Worm (Caenorhabditis elegans) whole organism, early embryonic: ENCODE measurements around the gene Y116F11B.8.

Experiments used
- F13C5.2 ChIP-seq: sonication (generic microtip); optimal IDR thresholded peaks from 2 replicates; lab custom pipeline; 2017; ENCODE audit warnings: mild to moderate bottlenecking, missing genetic modification characterization, inconsistent platforms, missing compliant biosample characterization
- ama-1 ChIP-seq: fragments of 150-350 bp; optimal IDR thresholded peaks from 2 replicates; lab custom pipeline; 2014
- ceh-36 ChIP-seq: sonication (generic microtip); optimal IDR thresholded peaks from 2 replicates; lab custom pipeline; 2016; ENCODE audit warnings: missing genetic modification characterization, inconsistent platforms, missing compliant biosample characterization
- ets-7 ChIP-seq: sonication (generic microtip); optimal IDR thresholded peaks from 2 replicates; lab custom pipeline; 2016; ENCODE audit warnings: missing genotype, missing genetic modification characterization, missing compliant biosample characterization
- flt-1 ChIP-seq: fragments of 200-800 bp; sonication (Bioruptor generic); IDR thresholded peaks from 2 replicates; pipeline ENCODE4 v1.3.6; 2022; ENCODE audit warnings: missing genetic modification characterization, missing compliant biosample characterization
- hmbx-1 ChIP-seq: sonication (generic microtip); optimal IDR thresholded peaks from 2 replicates; lab custom pipeline; 2016; ENCODE audit warnings: mild to moderate bottlenecking, missing genetic modification characterization, missing compliant biosample characterization
- hmg-4 ChIP-seq: fragments of 200-800 bp; sonication (Bioruptor generic); optimal IDR thresholded peaks from 2 replicates; lab custom pipeline; 2018; ENCODE audit warnings: mild to moderate bottlenecking, missing genetic modification characterization, missing compliant biosample characterization
- hnd-1 ChIP-seq: sonication (generic microtip); optimal IDR thresholded peaks from 2 replicates; lab custom pipeline; 2016; ENCODE audit warnings: missing genetic modification characterization, missing compliant biosample characterization
- scrt-1 ChIP-seq: fragments of 200-800 bp; sonication (Bioruptor generic); IDR thresholded peaks from 2 replicates; pipeline ENCODE4 v1.3.6; 2022; ENCODE audit warnings: missing genetic modification characterization, missing compliant biosample characterization
- sea-1 ChIP-seq: fragments of 200-800 bp; sonication (Bioruptor generic); conservative IDR thresholded peaks from 2 replicates; pipeline ENCODE4 v1.3.6; 2022; ENCODE audit warnings: missing genetic modification characterization, missing compliant biosample characterization
- tbx-11 ChIP-seq: fragments of 200-800 bp; sonication (Bioruptor generic); IDR thresholded peaks from 2 replicates; pipeline ENCODE4 v1.3.6; 2022; ENCODE audit warnings: missing genetic modification characterization, missing compliant biosample characterization
- tra-4 ChIP-seq: sonication (generic microtip); optimal IDR thresholded peaks from 2 replicates; lab custom pipeline; 2017; ENCODE audit warnings: missing genetic modification characterization, missing compliant biosample characterization

ce11 chrV:19822093-19822492 lies 35.3 kb upstream of the Y116F11B.8 start, which contains the start of gene Y116F11B.17:
- TF ChIP-seq ama-1 (lab: Kevin White, UChicago): no peak
- TF ChIP-seq ceh-36 (tag; lab: Kevin White, UChicago): no peak
- no peak for TF ChIP-seq tra-4 (tag; lab: Kevin White, UChicago)
- no peak for TF ChIP-seq scrt-1 (GFP tag; lab: Robert Waterston, UW)
- TF ChIP-seq hmbx-1 (tag; lab: Kevin White, UChicago): no peak
- TF ChIP-seq flt-1 (GFP tag; lab: Robert Waterston, UW): no peak
- TF ChIP-seq hnd-1 (tag; lab: Kevin White, UChicago): no peak
- TF ChIP-seq sea-1 (GFP tag; lab: Robert Waterston, UW): no peak
- no peak for TF ChIP-seq hmg-4 (GFP tag; lab: Kevin White, UChicago)
- TF ChIP-seq tbx-11 (GFP tag; lab: Robert Waterston, UW): no peak
- TF ChIP-seq F13C5.2 (tag; lab: Kevin White, UChicago): no peak
- no peak for TF ChIP-seq ets-7
